Worm (Caenorhabditis elegans) whole organism, early embryonic: ENCODE results near the gene F28D1.6.

Experiments
- B0310.2 ChIP-seq: sonication (generic microtip); optimal IDR thresholded peaks from 2 replicates; lab custom pipeline; 2016; ENCODE audit warnings: mild to moderate bottlenecking, missing genetic modification characterization, missing compliant biosample characterization
- F13C5.2 ChIP-seq: sonication (generic microtip); optimal IDR thresholded peaks from 2 replicates; lab custom pipeline; 2017; ENCODE audit warnings: mild to moderate bottlenecking, missing genetic modification characterization, inconsistent platforms, missing compliant biosample characterization
- aly-1 ChIP-seq: sonication (generic microtip); optimal IDR thresholded peaks from 2 replicates; lab custom pipeline; 2016; ENCODE audit warnings: missing genetic modification characterization, missing compliant biosample characterization
- ama-1 ChIP-seq: fragments of 150-350 bp; optimal IDR thresholded peaks from 2 replicates; lab custom pipeline; 2014
- ceh-13 ChIP-seq: fragments of 200-800 bp; sonication (Bioruptor generic); optimal IDR thresholded peaks from 2 replicates; lab custom pipeline; 2018; ENCODE audit warnings: mild to moderate bottlenecking, missing genetic modification characterization, missing compliant biosample characterization
- ceh-36 ChIP-seq: sonication (generic microtip); optimal IDR thresholded peaks from 2 replicates; lab custom pipeline; 2016; ENCODE audit warnings: missing genetic modification characterization, inconsistent platforms, missing compliant biosample characterization
- ets-7 ChIP-seq: sonication (generic microtip); optimal IDR thresholded peaks from 2 replicates; lab custom pipeline; 2016; ENCODE audit warnings: missing genotype, missing genetic modification characterization, missing compliant biosample characterization
- flt-1 ChIP-seq: fragments of 200-800 bp; sonication (Bioruptor generic); IDR thresholded peaks from 2 replicates; pipeline ENCODE4 v1.3.6; 2022; ENCODE audit warnings: missing genetic modification characterization, missing compliant biosample characterization
- hmbx-1 ChIP-seq: sonication (generic microtip); optimal IDR thresholded peaks from 2 replicates; lab custom pipeline; 2016; ENCODE audit warnings: mild to moderate bottlenecking, missing genetic modification characterization, missing compliant biosample characterization
- hmg-4 ChIP-seq: fragments of 200-800 bp; sonication (Bioruptor generic); optimal IDR thresholded peaks from 2 replicates; lab custom pipeline; 2018; ENCODE audit warnings: mild to moderate bottlenecking, missing genetic modification characterization, missing compliant biosample characterization
- hnd-1 ChIP-seq: sonication (generic microtip); optimal IDR thresholded peaks from 2 replicates; lab custom pipeline; 2016; ENCODE audit warnings: missing genetic modification characterization, missing compliant biosample characterization
- pes-1 ChIP-seq: fragments of 200-800 bp; sonication (Bioruptor generic); IDR thresholded peaks from 2 replicates; pipeline ENCODE4 v1.3.6; 2022; ENCODE audit warnings: missing genetic modification reagents, missing genetic modification characterization, missing compliant biosample characterization
- scrt-1 ChIP-seq: fragments of 200-800 bp; sonication (Bioruptor generic); IDR thresholded peaks from 2 replicates; pipeline ENCODE4 v1.3.6; 2022; ENCODE audit warnings: missing genetic modification characterization, missing compliant biosample characterization
- sea-1 ChIP-seq: fragments of 200-800 bp; sonication (Bioruptor generic); conservative IDR thresholded peaks from 2 replicates; pipeline ENCODE4 v1.3.6; 2022; ENCODE audit warnings: missing genetic modification characterization, missing compliant biosample characterization
- tbx-11 ChIP-seq: fragments of 200-800 bp; sonication (Bioruptor generic); IDR thresholded peaks from 2 replicates; pipeline ENCODE4 v1.3.6; 2022; ENCODE audit warnings: missing genetic modification characterization, missing compliant biosample characterization
- tbx-37 ChIP-seq: fragments of 200-800 bp; sonication (Bioruptor generic); conservative IDR thresholded peaks from 2 replicates; pipeline ENCODE4 v1.3.6; 2022; ENCODE audit warnings: missing genetic modification reagents, missing genetic modification characterization, missing compliant biosample characterization
- tra-4 ChIP-seq: sonication (generic microtip); optimal IDR thresholded peaks from 2 replicates; lab custom pipeline; 2017; ENCODE audit warnings: missing genetic modification characterization, missing compliant biosample characterization

Gene F28D1.6

ce11 chrIV:12379784-12380183, 5.2 kb downstream of the F28D1.6 start, which contains the start of gene thn-1:
thn-1 (plus strand) TSS chrIV:12380084.
- TF ChIP-seq hnd-1 (tag; lab: Kevin White, UChicago) (no peak), aly-1 (no peak), ceh-13 (GFP tag; lab: Kevin White, UChicago) (no peak), B0310.2 (tag; lab: Kevin White, UChicago) (no peak), tra-4 (tag; lab: Kevin White, UChicago) (no peak), hmg-4 (GFP tag; lab: Kevin White, UChicago) (no peak), scrt-1 (no peak), tbx-11 (no peak), ceh-36 (tag; lab: Kevin White, UChicago) (no peak), hmbx-1 (no peak), tbx-37 (GFP tag; lab: Robert Waterston, UW) (no peak), F13C5.2 (tag; lab: Kevin White, UChicago) (no peak), ama-1 (no peak), pes-1 (GFP tag; lab: Robert Waterston, UW) (no peak)

ce11 chrIV:12378919-12379318, 6.0 kb downstream of the F28D1.6 start:
- TF ChIP-seq B0310.2 (tag; lab: Kevin White, UChicago) (no peak), sea-1 (GFP tag; lab: Robert Waterston, UW) (no peak), hnd-1 (tag; lab: Kevin White, UChicago) (no peak), tbx-11 (no peak), F13C5.2 (tag; lab: Kevin White, UChicago) (no peak), hmbx-1 (no peak), tra-4 (tag; lab: Kevin White, UChicago) (no peak), tbx-37 (GFP tag; lab: Robert Waterston, UW) (no peak), aly-1 (no peak), ceh-13 (GFP tag; lab: Kevin White, UChicago) (no peak), ceh-36 (tag; lab: Kevin White, UChicago) (no peak), hmg-4 (GFP tag; lab: Kevin White, UChicago) (no peak), scrt-1 (no peak), flt-1 (GFP tag; lab: Robert Waterston, UW) (no peak), ama-1 (no peak), ets-7 (tag; lab: Kevin White, UChicago) (no peak), pes-1 (GFP tag; lab: Robert Waterston, UW) (no peak)

- TF ChIP-seq B0310.2 (tag; lab: Kevin White, UChicago) (no peak), aly-1 (no peak), flt-1 (GFP tag; lab: Robert Waterston, UW) (no peak), F13C5.2 (tag; lab: Kevin White, UChicago) (no peak)
Measured at ce11 chrIV:12376021-12376420, 8.9 kb downstream of the F28D1.6 start, which contains the start of gene atz-1. atz-1 (minus strand) TSS chrIV:12376121.

- TF ChIP-seq F13C5.2 (tag; lab: Kevin White, UChicago) (peak; percentile 37), tra-4 (tag; lab: Kevin White, UChicago) (no peak), aly-1 (no peak), hmbx-1 (no peak), sea-1 (GFP tag; lab: Robert Waterston, UW) (no peak), flt-1 (GFP tag; lab: Robert Waterston, UW) (peak; percentile 41; the same call in 1 of the 2 replicates), B0310.2 (tag; lab: Kevin White, UChicago) (no peak), tbx-37 (GFP tag; lab: Robert Waterston, UW) (no peak), ama-1 (peak; percentile 67), ceh-13 (GFP tag; lab: Kevin White, UChicago) (no peak), tbx-11 (no peak), ceh-36 (tag; lab: Kevin White, UChicago) (peak; percentile 28), pes-1 (GFP tag; lab: Robert Waterston, UW) (no peak), ets-7 (tag; lab: Kevin White, UChicago) (no peak), scrt-1 (no peak), hmg-4 (GFP tag; lab: Kevin White, UChicago) (no peak), hnd-1 (tag; lab: Kevin White, UChicago) (no peak)
Measured at ce11 chrIV:12371879-12372278, 13.1 kb downstream of the F28D1.6 start, which contains the start of gene wdr-46. wdr-46 (plus strand) TSS chrIV:12372253.

- TF ChIP-seq ceh-36 (tag; lab: Kevin White, UChicago) (no peak), tra-4 (tag; lab: Kevin White, UChicago) (no peak), tbx-11 (no peak), ceh-13 (GFP tag; lab: Kevin White, UChicago) (no peak), hnd-1 (tag; lab: Kevin White, UChicago) (no peak), scrt-1 (no peak), flt-1 (GFP tag; lab: Robert Waterston, UW) (no peak), hmg-4 (GFP tag; lab: Kevin White, UChicago) (no peak), F13C5.2 (tag; lab: Kevin White, UChicago) (no peak)
Measured at ce11 chrIV:12371340-12371739, 13.6 kb downstream of the F28D1.6 start.

- TF ChIP-seq aly-1 (no peak), tbx-37 (GFP tag; lab: Robert Waterston, UW) (no peak), B0310.2 (tag; lab: Kevin White, UChicago) (no peak), ama-1 (no peak)
Measured at ce11 chrIV:12366571-12366970, 18.4 kb downstream of the F28D1.6 start.

- 0 out of 2 replicates have a peak, but pooled peaks have one; percentile 14 for TF ChIP-seq sea-1 (GFP tag; lab: Robert Waterston, UW)
- TF ChIP-seq tra-4 (tag; lab: Kevin White, UChicago): no peak
Measured at ce11 chrIV:12364964-12365363, 20.0 kb downstream of the F28D1.6 start.
